Worm (Caenorhabditis elegans) whole organism, late embryonic: ENCODE data around the gene stdh-2.

Experiments
- ama-1 ChIP-seq: fragments of 150-350 bp; optimal IDR thresholded peaks from 2 replicates; lab custom pipeline; 2014
- ceh-19 ChIP-seq: fragments of 200-800 bp; sonication (Bioruptor generic); optimal IDR thresholded peaks from 2 replicates; lab custom pipeline; 2018; ENCODE audit warnings: mild to moderate bottlenecking, missing genetic modification characterization, missing compliant biosample characterization
- ceh-24 ChIP-seq: sonication (generic microtip); optimal IDR thresholded peaks from 2 replicates; lab custom pipeline; 2016; ENCODE audit warnings: mild to moderate bottlenecking, missing genetic modification characterization, missing compliant biosample characterization
- ets-4 ChIP-seq: sonication (generic microtip); optimal IDR thresholded peaks from 2 replicates; lab custom pipeline; 2016; ENCODE audit warnings: missing genetic modification characterization, missing compliant biosample characterization
- pqm-1 ChIP-seq: sonication (generic microtip); optimal IDR thresholded peaks from 2 replicates; lab custom pipeline; 2016; ENCODE audit warnings: missing genetic modification characterization, missing compliant biosample characterization
- unc-3 ChIP-seq, 2 experiments: fragments of 200-800 bp in 1 of 2; sonication (Bioruptor generic) in 1 of 2; sonication (generic microtip) in 1 of 2; conservative IDR thresholded peaks in 1 of 2; optimal IDR thresholded peaks in 1 of 2; 2 replicates each; pipeline versions ENCODE4 v1.3.6 to Lab custom; 2016 to 2022; ENCODE audit warnings: missing compliant biosample characterization in 2 of 2, missing genetic modification characterization in 2 of 2, missing genetic modification reagents in 1 of 2

ce11 chrV:16259684-16260083 is 35.6 kb downstream of the stdh-2 start, which contains the start of gene nhr-127:
- TF ChIP-seq pqm-1 (tag; lab: Kevin White, UChicago): no peak
- TF ChIP-seq ceh-24 (tag; lab: Kevin White, UChicago): no peak
- TF ChIP-seq ceh-19: no peak
- no peak for TF ChIP-seq ama-1
- TF ChIP-seq unc-3 (GFP tag; conservative IDR thresholded peaks at IDR 0.05; lab: Robert Waterston, UW): no peak
- TF ChIP-seq unc-3 (tag; optimal IDR thresholded peaks at IDR 0.05; lab: Kevin White, UChicago): no peak
- no peak for TF ChIP-seq ets-4 (tag; lab: Kevin White, UChicago)
